Worm (Caenorhabditis elegans): ENCODE results near the gene rga-4.

Gene rga-4

ce11 chrV:1390415-1390814, 7.4 kb upstream of the rga-4 start:
- TF ChIP-seq peb-1 (tag; optimal IDR thresholded peaks at IDR 0.05): no peak

DNA sequence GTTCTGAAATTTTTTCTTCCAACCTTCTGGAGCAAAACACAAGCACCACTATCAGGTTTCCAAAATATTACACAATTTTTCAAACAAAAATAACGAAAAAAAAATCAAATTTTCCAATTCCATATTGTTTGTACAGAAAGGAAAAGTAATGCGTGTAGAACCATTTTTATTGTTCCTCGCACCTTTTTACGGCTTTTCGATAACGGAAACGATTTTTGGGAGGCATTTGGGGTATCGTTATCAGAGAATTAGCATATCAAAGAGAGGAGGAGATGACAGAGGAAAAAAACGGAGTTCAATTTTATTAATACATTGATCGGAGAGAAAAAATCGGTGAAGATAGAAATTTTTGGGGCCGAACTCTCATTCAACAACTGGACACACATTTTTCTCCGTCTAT, 6.8 kb upstream of the rga-4 start:
- TF ChIP-seq nhr-237 (tag; optimal IDR thresholded peaks at IDR 0.05) (no peak), crh-2 (tag; optimal IDR thresholded peaks at IDR 0.05) (no peak), unc-62 (GFP tag; optimal IDR thresholded peaks at IDR 0.05) (no peak), skn-1 (tag; optimal IDR thresholded peaks at IDR 0.05) (no peak), unc-39 (tag; optimal IDR thresholded peaks at IDR 0.05) (no peak), fos-1 (tag; optimal IDR thresholded peaks at IDR 0.05) (peak; percentile 93), ceh-82 (tag; optimal IDR thresholded peaks at IDR 0.05) (no peak)

DNA sequence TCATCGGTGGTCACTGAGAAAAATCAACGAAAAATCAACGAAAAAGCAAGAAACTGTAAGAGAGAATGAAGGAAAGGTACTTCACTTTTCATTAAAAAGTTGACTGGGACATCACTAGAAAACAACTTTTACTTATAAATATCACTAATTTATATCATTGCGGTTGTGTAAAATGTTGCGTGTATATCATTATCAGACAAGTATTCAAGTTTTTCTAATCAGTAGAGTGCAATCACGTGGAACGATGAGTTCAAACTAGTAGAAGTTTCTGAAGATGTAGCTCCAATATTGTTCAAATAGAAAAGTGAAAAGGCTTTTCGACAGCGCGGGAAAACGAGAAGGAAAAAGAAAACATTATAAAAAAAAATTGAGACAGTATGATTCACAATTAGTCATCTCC, 5.2 kb upstream of the rga-4 start:
- TF ChIP-seq fos-1 (tag; optimal IDR thresholded peaks at IDR 0.05): peak; percentile 54
- no peak for TF ChIP-seq aly-2 (tag; optimal IDR thresholded peaks at IDR 0.05)

DNA sequence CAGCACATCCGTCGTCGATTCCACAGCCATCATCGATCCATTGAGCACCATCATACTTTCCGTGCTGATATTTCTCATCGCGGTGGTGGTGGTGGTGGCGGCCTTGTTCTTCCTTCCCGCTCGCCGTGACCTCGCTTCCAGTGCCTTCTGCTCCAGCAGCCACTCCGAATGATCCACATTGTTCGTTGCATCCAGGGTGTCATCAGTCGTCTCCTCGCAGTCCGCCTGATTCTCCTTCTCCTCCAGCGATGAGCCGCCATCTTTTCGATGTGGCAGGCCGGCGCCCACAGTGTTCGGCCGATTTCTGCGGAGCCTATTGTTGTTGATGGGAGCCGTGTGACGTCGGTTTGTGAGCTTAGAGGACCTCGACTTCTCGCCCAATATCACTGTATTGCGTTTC, 5.0 kb downstream of the rga-4 start:
- TF ChIP-seq gmeb-1 (tag; optimal IDR thresholded peaks at IDR 0.05) (no peak), nhr-10 (tag; optimal IDR thresholded peaks at IDR 0.05) (no peak), elt-3 (tag; optimal IDR thresholded peaks at IDR 0.05) (no peak), lin-13 (GFP tag; optimal IDR thresholded peaks at IDR 0.05) (no peak), F13H6.1 (tag; optimal IDR thresholded peaks at IDR 0.05) (no peak), ztf-11 (tag; optimal IDR thresholded peaks at IDR 0.05) (no peak), ceh-82 (tag; optimal IDR thresholded peaks at IDR 0.05) (no peak), lsy-2 (tag; optimal IDR thresholded peaks at IDR 0.05) (no peak), nhr-21 (tag; optimal IDR thresholded peaks at IDR 0.05) (no peak), nhr-237 (tag; optimal IDR thresholded peaks at IDR 0.05) (no peak), nhr-11 (tag; optimal IDR thresholded peaks at IDR 0.05) (no peak), peb-1 (tag; optimal IDR thresholded peaks at IDR 0.05) (no peak), nhr-23 (tag; optimal IDR thresholded peaks at IDR 0.05) (no peak), nhr-77 (tag; optimal IDR thresholded peaks at IDR 0.05) (no peak), egl-27 (tag; optimal IDR thresholded peaks at IDR 0.05) (no peak), sma-3 (GFP tag; optimal IDR thresholded peaks at IDR 0.05) (no peak), nhr-129 (tag; optimal IDR thresholded peaks at IDR 0.05) (no peak), nhr-25 (tag; optimal IDR thresholded peaks at IDR 0.05) (no peak)

ce11 chrV:1375007-1375406, 8.0 kb downstream of the rga-4 start:
- TF ChIP-seq lin-13 (GFP tag; optimal IDR thresholded peaks at IDR 0.05) (no peak), elt-1 (tag; optimal IDR thresholded peaks at IDR 0.05) (no peak), R02D3.7 (tag; optimal IDR thresholded peaks at IDR 0.05) (no peak), ztf-11 (tag; optimal IDR thresholded peaks at IDR 0.05) (no peak), gmeb-1 (tag; optimal IDR thresholded peaks at IDR 0.05) (no peak), sma-9 (GFP tag; optimal IDR thresholded peaks at IDR 0.05) (no peak), sma-9 (tag; optimal IDR thresholded peaks at IDR 0.05) (no peak), unc-55 (GFP tag; optimal IDR thresholded peaks at IDR 0.05) (no peak), zag-1 (tag; optimal IDR thresholded peaks at IDR 0.05) (no peak), ztf-1 (GFP tag; conservative IDR thresholded peaks at IDR 0.05) (no peak), nhr-21 (tag; optimal IDR thresholded peaks at IDR 0.05) (no peak), lsy-2 (tag; optimal IDR thresholded peaks at IDR 0.05) (no peak), lin-39 (tag; optimal IDR thresholded peaks at IDR 0.05) (no peak), elt-3 (tag; optimal IDR thresholded peaks at IDR 0.05) (no peak), nhr-12 (tag; optimal IDR thresholded peaks at IDR 0.05) (no peak), mbf-1 (tag; optimal IDR thresholded peaks at IDR 0.05) (no peak), Y55F3AM.14 (GFP tag; optimal IDR thresholded peaks at IDR 0.05) (no peak), sma-3 (GFP tag; optimal IDR thresholded peaks at IDR 0.05) (no peak), dmd-4 (tag; optimal IDR thresholded peaks at IDR 0.05) (no peak)

- TF ChIP-seq lin-39 (tag; optimal IDR thresholded peaks at IDR 0.05) (no peak), nhr-77 (tag; optimal IDR thresholded peaks at IDR 0.05) (no peak), zag-1 (tag; optimal IDR thresholded peaks at IDR 0.05) (no peak), ztf-4 (tag; optimal IDR thresholded peaks at IDR 0.05) (no peak), Y55F3AM.14 (GFP tag; optimal IDR thresholded peaks at IDR 0.05) (no peak), aly-2 (tag; optimal IDR thresholded peaks at IDR 0.05) (no peak), ama-1 (optimal IDR thresholded peaks at IDR 0.05) (no peak), nhr-25 (tag; optimal IDR thresholded peaks at IDR 0.05) (no peak), nhr-21 (tag; optimal IDR thresholded peaks at IDR 0.05) (no peak), alr-1 (tag; optimal IDR thresholded peaks at IDR 0.05) (no peak), snpc-4 (tag; optimal IDR thresholded peaks at IDR 0.05) (no peak), skn-1 (tag; optimal IDR thresholded peaks at IDR 0.05) (no peak), mab-5 (tag; optimal IDR thresholded peaks at IDR 0.05) (no peak)
Measured at ce11 chrV:1370914-1371313, 12.1 kb downstream of the rga-4 start, which contains the start of gene snt-3. TSS of gene snt-3 (minus strand) at chrV:1371014.

Measured in whole organism, L2 larva.